Fruit fly (Drosophila melanogaster) whole organism, adult: ENCODE data around the gene qtc.

Experiments
- CG11617 ChIP-seq: fragments of 200-800 bp; sonication (Bioruptor generic); optimal IDR thresholded peaks from 2 replicates; lab custom pipeline; 2017; ENCODE audit warnings: mild to moderate bottlenecking, missing biosample characterization, missing genetic modification reagents, missing genetic modification characterization
- CG12768 ChIP-seq: fragments of 200-800 bp; sonication (Bioruptor generic); optimal IDR thresholded peaks from 2 replicates; lab custom pipeline; 2017; ENCODE audit warnings: missing biosample characterization, missing genetic modification characterization, mild to moderate bottlenecking, moderate library complexity, missing genetic modification reagents
- CG14711 ChIP-seq: fragments of 200-800 bp; sonication (Bioruptor generic); optimal IDR thresholded peaks from 2 replicates; lab custom pipeline; 2018; ENCODE audit warnings: missing biosample characterization, mild to moderate bottlenecking, missing genetic modification characterization, moderate library complexity
- CG1620 ChIP-seq: fragments of 200-800 bp; sonication (Bioruptor generic); optimal IDR thresholded peaks from 2 replicates; lab custom pipeline; 2016; ENCODE audit warnings: missing biosample characterization, missing genetic modification characterization
- CG33017 ChIP-seq: fragments of 200-800 bp; sonication (Bioruptor generic); optimal IDR thresholded peaks from 2 replicates; lab custom pipeline; 2018; ENCODE audit warnings: missing biosample characterization, mild to moderate bottlenecking, missing genetic modification characterization, moderate library complexity
- CG5204 ChIP-seq: fragments of 200-800 bp; sonication (Bioruptor generic); optimal IDR thresholded peaks from 2 replicates; lab custom pipeline; 2016; ENCODE audit warnings: missing biosample characterization, missing genetic modification characterization
- CG7045 ChIP-seq: fragments of 200-800 bp; sonication (Bioruptor generic); optimal IDR thresholded peaks from 2 replicates; lab custom pipeline; 2017; ENCODE audit warnings: missing biosample characterization, mild to moderate bottlenecking, missing genetic modification characterization
- CG7101 ChIP-seq: fragments of 200-800 bp; sonication (Bioruptor generic); optimal IDR thresholded peaks from 2 replicates; lab custom pipeline; 2018; ENCODE audit warnings: missing biosample characterization, mild to moderate bottlenecking, missing genetic modification characterization, moderate library complexity
- Clk ChIP-seq: fragments of 200-800 bp; sonication (Bioruptor generic); optimal IDR thresholded peaks from 2 replicates; lab custom pipeline; 2017; ENCODE audit warnings: missing biosample characterization, missing genetic modification characterization
- Crg-1 ChIP-seq: fragments of 200-800 bp; sonication (Bioruptor generic); optimal IDR thresholded peaks from 2 replicates; lab custom pipeline; 2016; ENCODE audit warnings: missing biosample characterization, missing genetic modification characterization
- Hr96 ChIP-seq: fragments of 200-800 bp; sonication (Bioruptor generic); optimal IDR thresholded peaks from 2 replicates; lab custom pipeline; 2016; ENCODE audit warnings: missing biosample characterization, missing genetic modification characterization
- Mnt ChIP-seq: fragments of 200-800 bp; sonication (Bioruptor generic); optimal IDR thresholded peaks from 2 replicates; lab custom pipeline; 2016; ENCODE audit warnings: missing biosample characterization, mild to moderate bottlenecking, missing genetic modification characterization
- bab1 ChIP-seq: fragments of 200-800 bp; sonication (Bioruptor generic); optimal IDR thresholded peaks from 3 replicates; lab custom pipeline; 2019; ENCODE audit warnings: missing biosample characterization, mild to moderate bottlenecking, missing genetic modification characterization, moderate library complexity
- cic ChIP-seq: fragments of 200-800 bp; sonication (Bioruptor generic); optimal IDR thresholded peaks from 2 replicates; lab custom pipeline; 2017; ENCODE audit warnings: missing biosample characterization, mild to moderate bottlenecking, missing genetic modification characterization, moderate library complexity
- cnc ChIP-seq, 2 experiments: fragments of >200 bp; optimal IDR thresholded peaks; 2 replicates each; lab custom pipeline; 2017
- kay ChIP-seq: fragments of 200-800 bp; sonication (Bioruptor generic); peaks from one replicate; lab custom pipeline; 2016; ENCODE audit warnings: missing biosample characterization, missing genetic modification characterization, borderline replicate concordance
- ovo ChIP-seq: fragments of 200-800 bp; sonication (Bioruptor generic); optimal IDR thresholded peaks from 2 replicates; lab custom pipeline; 2016; ENCODE audit warnings: missing biosample characterization, missing genetic modification characterization
- pad ChIP-seq: fragments of 200-800 bp; sonication (Bioruptor generic); optimal IDR thresholded peaks from 3 replicates; lab custom pipeline; 2017; ENCODE audit warnings: missing biosample characterization, missing genetic modification characterization, mild to moderate bottlenecking, moderate library complexity, missing genetic modification reagents
- tj ChIP-seq: fragments of 200-800 bp; sonication (Bioruptor generic); optimal IDR thresholded peaks from 3 replicates; lab custom pipeline; 2017; ENCODE audit warnings: missing biosample characterization, mild to moderate bottlenecking, missing genetic modification characterization, moderate library complexity
- toe ChIP-seq: fragments of 200-800 bp; sonication (Bioruptor generic); optimal IDR thresholded peaks from 2 replicates; lab custom pipeline; 2016; ENCODE audit warnings: missing biosample characterization, missing genetic modification characterization

Gene qtc

DNA sequence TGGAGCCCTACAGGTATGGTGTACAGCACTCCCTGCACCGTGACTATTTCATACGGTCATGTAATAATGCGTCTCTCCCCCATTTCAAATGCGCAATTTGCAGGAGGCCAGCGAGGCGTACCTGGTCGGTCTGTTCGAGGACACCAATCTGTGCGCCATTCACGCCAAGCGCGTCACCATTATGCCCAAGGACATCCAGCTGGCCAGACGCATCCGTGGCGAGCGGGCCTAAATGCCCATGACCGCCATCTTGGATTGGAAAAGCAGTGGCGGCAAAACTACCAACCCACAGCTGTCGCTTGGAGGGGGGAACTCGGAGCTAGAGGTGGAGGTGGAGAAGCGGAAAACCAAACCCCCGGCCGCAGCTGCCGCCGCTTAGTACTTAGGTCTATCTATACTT lies 5.1 kb upstream of the qtc start:
- TF ChIP-seq CG7101 (tag; lab: Kevin White, UChicago) (no peak), cic (GFP tag; lab: Kevin White, UChicago) (peak; percentile 1)

dm6 chr2L:5058094-5058493 lies 2.5 kb upstream of the qtc start, which contains the start of gene Nepl3:
Gene Nepl3 (minus strand): TSS chr2L:5058248.
- no peak for TF ChIP-seq tj (GFP tag; lab: Kevin White, UChicago)
- no peak for TF ChIP-seq CG11617 (GFP tag; lab: Kevin White, UChicago)

dm6 chr2L:5059645-5060254 lies 865 bp upstream of the qtc start, which contains the start of gene Rpn11:
Gene Rpn11 (minus strand): TSS chr2L:5059790.
- TF ChIP-seq toe (GFP tag; lab: Kevin White, UChicago) (no peak), CG5204 (GFP tag; lab: Kevin White, UChicago) (no peak), CG14711 (tag; lab: Kevin White, UChicago) (peak; percentile 62), Hr96 (no peak), cic (GFP tag; lab: Kevin White, UChicago) (no peak), CG33017 (peak; percentile 74), CG7045 (GFP tag; lab: Kevin White, UChicago) (peak; percentile 51), CG12768 (peak; percentile 56), pad (GFP tag; lab: Kevin White, UChicago) (peak; percentile 52), ovo (GFP tag; lab: Kevin White, UChicago) (peak; percentile 63), tj (GFP tag; lab: Kevin White, UChicago) (peak; percentile 97), CG1620 (GFP tag; lab: Kevin White, UChicago) (peak; percentile 77), Mnt (GFP tag; lab: Kevin White, UChicago) (peak; percentile 28), CG7101 (tag; lab: Kevin White, UChicago) (peak; percentile 56), kay (GFP tag; lab: Kevin White, UChicago) (no peak), cnc (optimal IDR thresholded peaks at IDR 0.05; lab: Kevin White, UChicago) (peak; percentile 94 to 98), bab1 (peak; percentile 64), Crg-1 (GFP tag; lab: Kevin White, UChicago) (peak; percentile 57), Clk (GFP tag; lab: Kevin White, UChicago) (peak; percentile 23), CG11617 (GFP tag; lab: Kevin White, UChicago) (peak; percentile 72)

- no peak for TF ChIP-seq cnc (optimal IDR thresholded peaks at IDR 0.05; lab: Kevin White, UChicago)
- peak; percentile 7 for TF ChIP-seq Mnt (GFP tag; lab: Kevin White, UChicago)
- no peak for TF ChIP-seq CG1620 (GFP tag; lab: Kevin White, UChicago)
- peak; percentile 51 for TF ChIP-seq CG12768
- TF ChIP-seq Crg-1 (GFP tag; lab: Kevin White, UChicago) = no peak
- no peak for TF ChIP-seq kay (GFP tag; lab: Kevin White, UChicago)
- TF ChIP-seq CG14711 (tag; lab: Kevin White, UChicago) = peak; percentile 48
- peak; percentile 4 for TF ChIP-seq Clk (GFP tag; lab: Kevin White, UChicago)
- TF ChIP-seq CG5204 (GFP tag; lab: Kevin White, UChicago) = no peak
- no peak for TF ChIP-seq toe (GFP tag; lab: Kevin White, UChicago)
- peak; percentile 23 for TF ChIP-seq pad (GFP tag; lab: Kevin White, UChicago)
- peak; percentile 92 for TF ChIP-seq tj (GFP tag; lab: Kevin White, UChicago)
- peak; percentile 47 for TF ChIP-seq CG7045 (GFP tag; lab: Kevin White, UChicago)
- TF ChIP-seq ovo (GFP tag; lab: Kevin White, UChicago) = no peak
- peak; percentile 83 for TF ChIP-seq cic (GFP tag; lab: Kevin White, UChicago)
- TF ChIP-seq Hr96 = no peak
- peak; percentile 74 for TF ChIP-seq CG7101 (tag; lab: Kevin White, UChicago)
- peak; percentile 14 for TF ChIP-seq bab1
- peak; percentile 71 for TF ChIP-seq CG33017
- TF ChIP-seq CG11617 (GFP tag; lab: Kevin White, UChicago) = peak; percentile 66
These were observed 400 bp downstream of the qtc start for dm6 chr2L:5060952-5061478.

DNA sequence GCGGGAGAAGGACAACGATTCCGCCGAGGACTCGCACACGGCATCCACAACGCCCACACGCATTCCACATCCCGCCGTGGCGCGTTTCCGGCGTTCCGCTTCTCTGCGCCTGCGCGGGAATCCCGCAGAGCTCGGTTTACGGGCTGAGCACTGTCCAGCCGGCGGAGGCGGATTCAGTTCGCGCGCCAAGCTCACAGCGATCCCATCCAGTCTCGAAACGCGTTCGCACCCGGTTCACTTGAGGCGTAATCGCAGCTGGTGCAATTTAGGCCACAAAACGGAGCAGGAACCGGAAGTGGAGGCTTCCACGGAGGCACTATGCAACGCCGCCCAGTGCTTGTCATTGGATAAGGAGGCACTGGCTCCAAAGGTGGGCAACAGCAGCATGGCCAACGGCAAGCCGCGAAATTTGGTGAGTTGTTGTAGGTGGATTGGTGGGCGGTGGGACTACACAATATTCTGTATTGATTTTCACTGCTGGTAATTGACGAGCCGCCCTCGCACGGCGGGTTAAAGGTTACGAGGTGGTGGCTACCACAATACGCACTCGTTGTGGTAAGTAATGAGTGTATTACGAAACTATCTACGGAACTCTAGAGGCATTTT lies 2.3 kb downstream of the qtc start:
- TF ChIP-seq CG7101 (tag; lab: Kevin White, UChicago) (no peak), cic (GFP tag; lab: Kevin White, UChicago) (peak; percentile 13)

- peak; percentile 24 for TF ChIP-seq CG12768
- no peak for TF ChIP-seq CG11617 (GFP tag; lab: Kevin White, UChicago)
- TF ChIP-seq Crg-1 (GFP tag; lab: Kevin White, UChicago) = no peak
- no peak for TF ChIP-seq CG1620 (GFP tag; lab: Kevin White, UChicago)
- peak; percentile 0 for TF ChIP-seq bab1
- TF ChIP-seq cnc (optimal IDR thresholded peaks at IDR 0.05; lab: Kevin White, UChicago) = no peak
- TF ChIP-seq tj (GFP tag; lab: Kevin White, UChicago) = peak; percentile 82
- TF ChIP-seq pad (GFP tag; lab: Kevin White, UChicago) = peak; percentile 32
- peak; percentile 48 for TF ChIP-seq cic (GFP tag; lab: Kevin White, UChicago)
These were observed 3.3 kb downstream of the qtc start for dm6 chr2L:5063936-5064335.
